Worm (Caenorhabditis elegans) whole organism, L1 larva: ENCODE results near the gene spig-10.

Experiments
- C34B4.2 ChIP-seq: sonication (generic microtip); optimal IDR thresholded peaks from 2 replicates; lab custom pipeline; 2017; ENCODE audit warnings: mild to moderate bottlenecking, missing genetic modification characterization, missing compliant biosample characterization
- Y116A8C.19 ChIP-seq: sonication (generic microtip); optimal IDR thresholded peaks from 2 replicates; lab custom pipeline; 2016; ENCODE audit warnings: missing compliant biosample characterization, missing genetic modification characterization, borderline replicate concordance
- alr-1 ChIP-seq: fragments of 200-800 bp; sonication (Bioruptor generic); optimal IDR thresholded peaks from 2 replicates; lab custom pipeline; 2018; ENCODE audit warnings: borderline replicate concordance, mild to moderate bottlenecking, missing genetic modification characterization, missing compliant biosample characterization
- blmp-1 ChIP-seq: fragments of 150-350 bp; optimal IDR thresholded peaks from 2 replicates; lab custom pipeline; 2014; ENCODE audit warnings: missing biosample characterization, missing genetic modification characterization
- ceh-63 ChIP-seq: fragments of 200-800 bp; sonication (Bioruptor generic); optimal IDR thresholded peaks from 2 replicates; lab custom pipeline; 2018; ENCODE audit warnings: mild to moderate bottlenecking, missing genetic modification characterization, missing compliant biosample characterization
- ceh-82 ChIP-seq, 3 experiments: fragments of 150-350 bp in 1 of 3; sonication (generic microtip) in 2 of 3; optimal IDR thresholded peaks; 2 replicates each; lab custom pipeline; 2014 to 2017; ENCODE audit warnings: missing biosample characterization in 3 of 3, missing genetic modification characterization in 3 of 3
- dsc-1 ChIP-seq: sonication (generic microtip); optimal IDR thresholded peaks from 2 replicates; lab custom pipeline; 2016; ENCODE audit warnings: mild to moderate bottlenecking, missing genetic modification characterization, missing compliant biosample characterization
- efl-1 ChIP-seq, 4 experiments: fragments of 150-350 bp; optimal IDR thresholded peaks in 3 of 4; peaks in 1 of 4; 1 replicate in 1 of 4; 2 replicates in 3 of 4; lab custom pipeline; 2014; ENCODE audit warnings: missing biosample characterization in 2 of 4, missing genetic modification characterization in 2 of 4, missing genetic modification reagents in 2 of 4
- egl-13 ChIP-seq: sonication (generic microtip); optimal IDR thresholded peaks from 2 replicates; lab custom pipeline; 2016; ENCODE audit warnings: missing genotype, missing genetic modification reagents, missing genetic modification characterization, missing compliant biosample characterization
- fkh-10 ChIP-seq: sonication (generic microtip); optimal IDR thresholded peaks from 2 replicates; lab custom pipeline; 2017; ENCODE audit warnings: missing biosample characterization, missing genetic modification reagents, missing genetic modification characterization
- fkh-8 ChIP-seq: sonication (generic microtip); optimal IDR thresholded peaks from 2 replicates; lab custom pipeline; 2016; ENCODE audit warnings: mild to moderate bottlenecking, missing genetic modification characterization, missing compliant biosample characterization
- hpl-2 ChIP-seq: fragments of 150-350 bp; optimal IDR thresholded peaks from 2 replicates; lab custom pipeline; 2014; ENCODE audit warnings: missing biosample characterization, missing genetic modification reagents, missing genetic modification characterization
- irx-1 ChIP-seq: sonication (generic microtip); optimal IDR thresholded peaks from 2 replicates; lab custom pipeline; 2016; ENCODE audit warnings: missing genetic modification characterization, missing compliant biosample characterization
- jun-1 ChIP-seq: fragments of 150-350 bp; optimal IDR thresholded peaks from 2 replicates; lab custom pipeline; 2014; ENCODE audit warnings: missing biosample characterization, missing genetic modification reagents, missing genetic modification characterization
- lin-14 ChIP-seq: fragments of 200-800 bp; sonication (Bioruptor generic); optimal IDR thresholded peaks from 2 replicates; lab custom pipeline; 2018; ENCODE audit warnings: mild to moderate bottlenecking, missing genetic modification characterization, moderate library complexity, missing compliant biosample characterization
- mab-9 ChIP-seq: fragments of 200-800 bp; sonication (Bioruptor generic); IDR thresholded peaks from 2 replicates; pipeline ENCODE4 v1.3.6; 2022; ENCODE audit warnings: missing genetic modification reagents, missing genetic modification characterization, missing compliant biosample characterization
- mep-1 ChIP-seq: fragments of 150-350 bp; optimal IDR thresholded peaks from 2 replicates; lab custom pipeline; 2014; ENCODE audit warnings: missing biosample characterization, missing genetic modification characterization
- nhr-11 ChIP-seq: fragments of 150-350 bp; optimal IDR thresholded peaks from 2 replicates; lab custom pipeline; 2014; ENCODE audit warnings: missing biosample characterization, missing genetic modification characterization
- nhr-12 ChIP-seq: sonication (generic microtip); optimal IDR thresholded peaks from 2 replicates; lab custom pipeline; 2017; ENCODE audit warnings: missing biosample characterization, missing genetic modification characterization
- nhr-28 ChIP-seq: fragments of 150-350 bp; optimal IDR thresholded peaks from 2 replicates; lab custom pipeline; 2014; ENCODE audit warnings: missing biosample characterization, missing genetic modification characterization
- nhr-47 ChIP-seq: sonication (generic microtip); optimal IDR thresholded peaks from 2 replicates; lab custom pipeline; 2016; ENCODE audit warnings: mild to moderate bottlenecking, missing genetic modification characterization, moderate library complexity, missing compliant biosample characterization
- nhr-84 ChIP-seq: sonication (generic microtip); optimal IDR thresholded peaks from 2 replicates; lab custom pipeline; 2017; ENCODE audit warnings: missing biosample characterization, missing genetic modification characterization
- nhr-90 ChIP-seq: sonication (generic microtip); optimal IDR thresholded peaks from 2 replicates; lab custom pipeline; 2016; ENCODE audit warnings: mild to moderate bottlenecking, missing genetic modification characterization, missing compliant biosample characterization; ENCODE audit not compliant: poor library complexity
- skn-1 ChIP-seq: fragments of 150-350 bp; optimal IDR thresholded peaks from 2 replicates; lab custom pipeline; 2014; ENCODE audit warnings: missing biosample characterization, missing genetic modification characterization
- snpc-4 ChIP-seq: fragments of 150-350 bp; optimal IDR thresholded peaks from 2 replicates; lab custom pipeline; 2014; ENCODE audit warnings: missing biosample characterization, missing genetic modification characterization
- sptf-1 ChIP-seq: fragments of 150-350 bp; optimal IDR thresholded peaks from 2 replicates; lab custom pipeline; 2014; ENCODE audit warnings: missing biosample characterization, missing genetic modification characterization
- swsn-7 ChIP-seq: sonication (generic microtip); optimal IDR thresholded peaks from 2 replicates; lab custom pipeline; 2016; ENCODE audit warnings: missing genetic modification characterization, missing compliant biosample characterization
- unc-130 ChIP-seq: fragments of 150-350 bp; optimal IDR thresholded peaks from 2 replicates; lab custom pipeline; 2017; ENCODE audit warnings: missing biosample characterization, missing genetic modification characterization, inconsistent platforms
- unc-30 ChIP-seq: sonication (generic microtip); optimal IDR thresholded peaks from 2 replicates; lab custom pipeline; 2017; ENCODE audit warnings: missing biosample characterization, missing genetic modification characterization
- unc-86 ChIP-seq: sonication (generic microtip); optimal IDR thresholded peaks from 2 replicates; lab custom pipeline; 2016; ENCODE audit warnings: missing genetic modification characterization, missing compliant biosample characterization
- ztf-11 ChIP-seq, 2 experiments: sonication (generic microtip); optimal IDR thresholded peaks; 2 replicates each; lab custom pipeline; 2016 to 2017; ENCODE audit warnings: missing genetic modification characterization in 2 of 2, missing biosample characterization in 1 of 2, missing compliant biosample characterization in 1 of 2
- ztf-4 ChIP-seq: fragments of 150-350 bp; optimal IDR thresholded peaks from 2 replicates; lab custom pipeline; 2014; ENCODE audit warnings: missing biosample characterization, missing genetic modification characterization

Gene spig-10

DNA sequence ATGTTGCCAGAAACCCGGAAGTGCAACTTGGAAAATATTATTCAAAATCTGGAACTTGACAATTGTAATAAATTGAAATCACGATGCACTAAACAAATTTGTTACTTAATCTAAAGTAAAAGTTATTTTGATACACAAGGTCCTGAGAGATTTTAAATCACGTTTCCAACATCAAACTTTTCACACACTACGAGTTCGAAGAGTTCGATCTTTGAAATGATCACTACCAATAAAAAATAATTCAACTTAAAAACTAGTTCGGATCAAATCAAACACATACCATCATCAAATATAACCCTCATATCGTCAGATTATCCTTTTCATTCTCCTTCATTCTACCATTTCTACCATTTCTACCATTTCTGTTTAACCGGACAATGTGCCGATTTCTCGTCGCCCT lies at the start of gene spig-10:
spig-10 (plus strand) TSS at position 301 of the 400 bp plus-strand sequence.
- TF ChIP-seq ceh-82 (tag; optimal IDR thresholded peaks at IDR 0.05; lab: Kevin White, UChicago) (no peak), sptf-1 (no peak), nhr-84 (no peak), nhr-28 (tag; lab: Kevin White, UChicago) (no peak), unc-130 (no peak), C34B4.2 (tag; lab: Kevin White, UChicago) (no peak), mep-1 (no peak)

DNA sequence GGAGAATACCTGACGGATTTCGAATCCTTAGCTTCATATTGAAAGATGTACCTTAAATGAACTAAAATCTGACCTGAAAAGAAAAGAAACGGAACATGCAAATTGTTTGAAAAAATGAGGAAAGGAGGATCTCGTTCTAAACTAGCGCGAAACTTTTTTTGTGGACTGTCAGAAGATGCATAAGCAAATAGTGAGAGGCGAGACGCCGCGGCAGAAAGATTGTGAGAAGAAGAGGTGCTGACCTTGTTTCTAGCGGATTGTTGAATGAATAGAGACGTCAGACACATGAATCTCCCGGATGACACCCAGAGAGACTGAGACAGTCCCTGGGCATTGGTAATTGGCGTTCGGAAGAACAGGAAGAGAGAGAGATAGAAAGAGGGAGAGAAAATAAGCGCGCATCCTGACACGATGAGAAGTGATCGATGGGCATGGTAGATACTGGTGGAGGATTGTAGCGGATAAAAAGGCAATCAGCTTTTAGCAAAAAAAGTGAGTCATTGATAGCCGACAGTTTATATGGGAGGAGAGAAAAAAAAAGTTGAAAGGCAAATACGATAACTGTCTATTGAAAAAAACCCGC lies 36.0 kb upstream of the spig-10 start, which contains the start of gene ptr-15:
ptr-15 (minus strand) TSS at position 51 of the 583 bp plus-strand sequence.
- TF ChIP-seq efl-1 (optimal IDR thresholded peaks at IDR 0.05; lab: Kevin White, UChicago) (no peak), efl-1 (GFP tag; optimal IDR thresholded peaks at IDR 0.05 in 1 of 2; lab: Kevin White, UChicago) (peak in 1 of 2 experiments; percentile 60), nhr-47 (tag; lab: Kevin White, UChicago) (no peak), nhr-90 (tag; lab: Kevin White, UChicago) (no peak), blmp-1 (peak; percentile 74)

DNA sequence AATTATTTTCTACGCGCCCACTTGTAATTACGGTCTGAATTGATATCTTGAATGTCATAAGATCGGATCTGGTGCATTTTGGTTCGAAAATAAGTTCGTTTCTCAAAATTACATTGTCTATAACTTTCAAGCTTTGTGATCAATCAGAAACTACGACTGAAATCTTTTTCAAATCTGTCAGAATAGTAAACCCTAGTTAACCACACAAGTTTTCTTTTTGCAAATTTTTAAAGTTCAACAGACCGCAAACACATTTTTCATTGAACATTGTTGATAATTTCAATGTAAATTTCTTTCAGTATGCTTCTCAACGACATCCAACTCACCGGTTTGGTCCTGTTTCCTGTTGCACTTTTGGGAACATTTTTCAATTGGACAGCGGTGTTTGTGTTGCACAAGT lies 34.5 kb upstream of the spig-10 start, which contains the start of gene srx-59:
srx-59 (plus strand) TSS at position 301 of the 400 bp plus-strand sequence.
- TF ChIP-seq lin-14 (no peak), Y116A8C.19 (tag; lab: Kevin White, UChicago) (no peak), blmp-1 (no peak), ztf-4 (tag; lab: Kevin White, UChicago) (no peak)

ce11 chrV:6976047-6976446 lies 30.0 kb upstream of the spig-10 start, which contains the start of gene srx-16:
Gene srx-16 (plus strand): TSS chrV:6976347.
- TF ChIP-seq fkh-10 (no peak), C34B4.2 (tag; lab: Kevin White, UChicago) (no peak), skn-1 (tag; lab: Kevin White, UChicago) (no peak), ztf-11 (tag; optimal IDR thresholded peaks at IDR 0.05; lab: Kevin White, UChicago) (no peak), dsc-1 (tag; lab: Kevin White, UChicago) (no peak), jun-1 (tag; lab: Kevin White, UChicago) (no peak), mab-9 (GFP tag; lab: Robert Waterston, UW) (no peak), unc-86 (tag; lab: Kevin White, UChicago) (no peak), egl-13 (no peak), snpc-4 (tag; lab: Kevin White, UChicago) (no peak), ceh-63 (GFP tag; lab: Kevin White, UChicago) (no peak), unc-30 (tag; lab: Kevin White, UChicago) (no peak), swsn-7 (tag; lab: Kevin White, UChicago) (no peak), nhr-12 (tag; lab: Kevin White, UChicago) (no peak), efl-1 (optimal IDR thresholded peaks at IDR 0.05; lab: Kevin White, UChicago) (no peak), efl-1 (GFP tag; optimal IDR thresholded peaks at IDR 0.05 in 1 of 2; lab: Kevin White, UChicago) (no peak), ceh-82 (tag; optimal IDR thresholded peaks at IDR 0.05; lab: Kevin White, UChicago) (no peak), alr-1 (tag; lab: Kevin White, UChicago) (no peak)

DNA sequence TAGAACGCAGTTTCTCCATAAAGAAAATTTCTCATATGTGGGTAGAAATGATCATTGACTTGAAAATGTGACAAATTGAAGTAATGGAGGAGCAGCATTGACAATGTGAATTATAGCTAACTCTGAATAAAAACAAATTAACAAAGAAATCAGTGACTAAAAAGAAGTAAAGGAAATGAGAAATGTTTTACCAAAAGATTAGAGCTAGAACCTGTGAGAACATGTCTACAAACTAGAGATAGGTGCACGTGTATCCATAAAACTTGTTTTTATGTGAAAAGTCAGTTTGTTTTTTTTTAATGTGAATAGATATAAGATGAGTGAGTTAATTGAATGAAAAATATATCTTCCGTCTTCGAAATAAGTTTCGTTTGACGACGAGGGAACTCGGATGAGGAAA lies 27.0 kb upstream of the spig-10 start, which contains the start of gene sre-12:
sre-12 (minus strand) TSS at position 101 of the 400 bp plus-strand sequence.
- TF ChIP-seq nhr-47 (tag; lab: Kevin White, UChicago) = no peak
- no peak for TF ChIP-seq fkh-8 (tag; lab: Kevin White, UChicago)
- no peak for TF ChIP-seq lin-14
- TF ChIP-seq nhr-11 (tag; lab: Kevin White, UChicago) = no peak
- no peak for TF ChIP-seq hpl-2
- TF ChIP-seq irx-1 (tag; lab: Kevin White, UChicago) = no peak
